Worm (Caenorhabditis elegans): ENCODE data around the gene B0454.26.

B0454.26 gene

DNA sequence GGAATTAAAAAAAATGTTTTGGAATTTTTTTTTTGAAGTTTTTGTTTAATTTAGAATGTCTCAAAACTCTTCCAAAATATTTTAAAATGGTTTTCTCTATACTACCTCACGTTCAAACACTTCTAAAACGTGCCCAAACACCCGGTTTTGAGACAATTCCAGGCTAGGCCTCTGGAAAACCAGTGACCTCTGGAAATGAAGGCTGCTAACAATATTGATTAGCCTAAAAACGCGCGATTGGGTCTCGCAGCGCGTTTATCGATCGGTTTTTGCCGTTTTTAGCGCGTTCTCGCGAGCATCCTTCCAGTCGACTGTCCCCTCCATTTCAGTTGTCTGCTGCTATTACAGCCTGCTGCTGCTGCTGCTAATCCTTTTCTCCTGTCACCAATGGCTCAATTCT is 22.4 kb upstream of the B0454.26 start, which contains the start of gene Y25C1A.6:
Gene Y25C1A.6 (plus strand): TSS at position 301 of the 400 bp plus-strand sequence.
- no peak for TF ChIP-seq unc-62 (GFP tag; optimal IDR thresholded peaks at IDR 0.05)

DNA sequence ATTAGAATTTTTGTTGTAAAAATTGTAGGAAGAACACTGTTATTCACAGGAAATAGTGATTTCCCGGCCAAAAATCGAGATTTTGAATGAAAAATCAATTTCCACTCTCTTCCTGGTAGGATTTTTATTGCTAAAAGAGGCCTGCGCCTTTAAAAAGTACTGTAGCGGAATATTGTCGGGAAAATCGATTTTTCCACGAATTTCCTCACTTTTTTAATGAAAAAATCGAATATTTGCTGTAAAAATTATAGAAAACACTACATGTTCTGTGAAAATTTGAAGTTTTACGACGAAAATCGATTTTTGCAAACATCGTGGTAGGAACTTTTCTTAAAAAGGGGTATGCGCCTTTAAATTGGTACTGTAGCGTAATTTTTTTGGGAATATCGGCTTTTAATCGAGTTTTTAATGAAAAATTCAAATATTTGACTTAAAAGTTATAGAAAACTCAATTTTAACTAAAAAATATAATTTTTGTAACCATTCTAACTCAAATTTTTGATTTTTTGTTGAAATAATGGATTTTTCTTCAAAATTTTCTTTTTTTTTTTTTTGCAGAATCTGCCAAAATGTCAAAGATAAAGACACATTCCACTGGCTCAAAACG is 18.0 kb upstream of the B0454.26 start, which contains the start of gene lin-8:
Gene lin-8 (plus strand): TSS at position 557 of the 607 bp plus-strand sequence.
- no peak for TF ChIP-seq unc-62 (GFP tag; optimal IDR thresholded peaks at IDR 0.05)

DNA sequence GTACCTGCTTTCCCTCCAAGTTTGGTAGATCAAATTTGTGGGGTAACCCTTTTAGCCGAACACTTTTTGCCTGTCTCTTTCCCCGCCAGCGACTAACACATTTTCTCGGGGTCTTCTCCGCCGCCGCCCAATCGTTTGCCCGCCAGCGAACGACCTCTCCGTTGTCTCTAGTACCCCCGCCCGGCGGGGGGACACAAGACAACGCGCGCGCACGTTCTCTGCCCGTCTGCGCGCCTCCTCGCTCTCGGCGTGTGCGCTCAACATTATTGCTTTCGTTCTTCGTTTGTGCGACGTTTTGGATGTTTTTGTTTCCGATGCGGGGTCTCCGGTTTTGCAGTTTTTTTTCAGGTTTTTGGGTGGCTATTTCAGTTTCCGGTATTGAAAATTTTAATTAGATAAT is 17.2 kb upstream of the B0454.26 start:
- no peak for TF ChIP-seq unc-62 (GFP tag; optimal IDR thresholded peaks at IDR 0.05)

DNA sequence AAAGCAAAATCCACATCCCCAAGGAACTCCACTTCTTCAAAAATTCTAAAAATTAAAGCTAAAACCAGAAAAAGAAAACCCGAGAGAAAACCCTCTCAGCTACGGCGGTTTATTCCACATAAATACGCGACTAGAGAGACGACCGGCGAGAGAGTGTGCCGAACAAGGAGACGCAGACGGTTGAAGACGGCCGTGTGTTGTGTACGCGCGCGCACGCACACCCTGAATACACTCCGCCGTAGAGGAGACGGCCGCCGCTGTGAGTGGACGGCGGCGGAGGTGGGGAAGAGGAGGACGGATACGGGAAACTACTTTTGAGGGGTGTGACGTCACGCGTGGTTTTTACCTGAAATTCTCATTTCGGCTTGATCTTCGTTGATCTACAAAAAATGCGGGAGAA is 16.3 kb upstream of the B0454.26 start:
- TF ChIP-seq unc-62 (GFP tag; optimal IDR thresholded peaks at IDR 0.05) = no peak

DNA sequence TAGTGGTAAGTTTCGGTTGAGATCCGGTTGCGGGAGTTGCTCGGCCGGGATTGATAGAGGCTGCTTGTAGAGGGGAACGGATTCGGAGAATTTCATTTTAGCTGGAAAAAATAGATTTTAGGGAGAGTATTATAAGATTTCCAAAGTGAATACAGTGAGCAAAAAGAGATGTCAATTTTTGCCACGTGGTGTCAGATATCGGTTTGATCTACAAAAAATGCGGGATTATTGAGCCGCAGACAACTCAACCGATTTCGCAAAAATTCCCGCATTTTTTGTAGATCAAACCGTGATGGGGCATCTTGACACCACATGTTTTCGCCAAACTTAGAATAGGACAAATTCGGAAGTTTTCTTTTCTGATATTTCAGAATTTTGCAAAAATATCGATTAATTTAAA is 15.9 kb upstream of the B0454.26 start, which contains the start of gene lido-13:
Gene lido-13 (minus strand): TSS at position 101 of the 400 bp plus-strand sequence.
- no peak for TF ChIP-seq unc-62 (GFP tag; optimal IDR thresholded peaks at IDR 0.05)

DNA sequence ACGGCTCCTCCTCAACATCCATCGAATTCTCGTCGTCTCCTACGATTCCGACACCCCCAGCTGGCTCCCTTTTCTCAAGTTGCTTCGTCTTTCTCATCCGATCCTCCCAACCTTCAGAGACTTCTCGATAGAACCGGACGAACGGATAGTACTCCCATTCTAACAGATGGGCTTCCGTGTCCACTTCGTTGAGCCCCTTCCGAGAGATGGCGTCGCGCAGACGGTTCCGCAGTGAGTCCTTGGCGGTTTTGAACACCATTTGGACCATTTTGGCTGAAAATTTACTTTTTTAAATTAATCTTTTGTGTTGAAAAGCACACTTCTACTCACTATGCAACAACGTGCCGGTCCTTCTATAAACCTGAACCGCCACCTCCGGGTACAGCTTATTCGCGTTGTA is 15.3 kb upstream of the B0454.26 start:
- no peak for TF ChIP-seq unc-62 (GFP tag; optimal IDR thresholded peaks at IDR 0.05)

DNA sequence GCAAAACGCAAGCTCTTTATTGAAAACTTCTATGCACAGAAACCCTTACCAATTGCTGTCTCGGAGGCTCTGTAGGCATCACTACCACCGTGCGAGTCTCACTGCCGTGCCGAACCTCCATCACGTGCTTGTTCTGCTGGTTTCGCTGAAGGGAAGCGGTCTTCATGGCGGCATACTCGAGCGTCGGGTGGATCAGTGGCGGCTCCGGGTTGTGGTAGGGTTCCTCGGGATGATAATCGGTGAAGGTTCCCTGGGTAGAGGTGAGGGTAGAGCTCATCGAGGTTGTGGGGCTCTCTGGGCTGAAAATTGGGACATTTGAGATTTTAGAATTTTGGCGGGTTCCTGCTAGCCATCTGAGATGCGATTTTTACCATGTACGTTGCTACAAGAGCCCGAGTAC is 14.5 kb upstream of the B0454.26 start:
- no peak for TF ChIP-seq unc-62 (GFP tag; optimal IDR thresholded peaks at IDR 0.05)

DNA sequence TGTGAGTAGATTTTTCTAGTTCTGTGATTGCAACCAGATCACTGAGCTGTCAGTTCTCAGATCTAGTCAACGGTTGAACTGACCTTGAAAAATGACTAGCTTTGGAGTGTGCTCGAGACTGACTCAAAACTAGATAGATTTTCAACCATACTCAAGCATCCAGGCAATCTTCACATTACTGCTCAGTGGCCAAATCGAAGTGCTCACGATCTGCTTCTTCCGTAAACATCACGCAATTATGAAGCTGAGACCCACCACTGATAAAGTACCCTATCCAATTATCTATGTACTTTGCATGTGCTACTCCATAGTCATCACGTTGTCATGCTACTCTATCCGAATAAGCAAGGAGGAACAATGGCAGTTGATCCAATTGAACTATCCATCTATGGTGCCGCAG is 13.0 kb upstream of the B0454.26 start:
- TF ChIP-seq unc-62 (GFP tag; optimal IDR thresholded peaks at IDR 0.05) = no peak

DNA sequence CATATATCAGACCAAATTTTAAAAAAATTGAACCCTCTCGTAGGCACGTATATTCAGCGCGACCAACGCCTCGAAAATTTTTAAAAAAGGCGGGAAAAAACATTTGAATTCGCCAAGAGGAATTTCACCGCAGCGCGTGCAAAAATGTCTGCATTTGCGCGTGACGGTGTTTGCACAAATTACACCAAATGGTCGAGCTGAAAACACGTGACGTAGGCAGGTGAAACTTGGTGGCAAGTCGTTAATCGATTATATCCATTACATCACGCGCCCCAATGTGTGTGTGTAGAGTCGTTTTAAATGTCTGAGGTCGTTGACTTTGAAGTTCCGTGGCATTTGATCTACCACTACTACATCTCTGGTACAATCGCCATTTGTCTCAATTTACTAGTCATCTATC is 12.3 kb upstream of the B0454.26 start, which contains the start of gene sri-31:
Gene sri-31 (plus strand): TSS at position 301 of the 400 bp plus-strand sequence.
- TF ChIP-seq unc-62 (GFP tag; optimal IDR thresholded peaks at IDR 0.05) = no peak

DNA sequence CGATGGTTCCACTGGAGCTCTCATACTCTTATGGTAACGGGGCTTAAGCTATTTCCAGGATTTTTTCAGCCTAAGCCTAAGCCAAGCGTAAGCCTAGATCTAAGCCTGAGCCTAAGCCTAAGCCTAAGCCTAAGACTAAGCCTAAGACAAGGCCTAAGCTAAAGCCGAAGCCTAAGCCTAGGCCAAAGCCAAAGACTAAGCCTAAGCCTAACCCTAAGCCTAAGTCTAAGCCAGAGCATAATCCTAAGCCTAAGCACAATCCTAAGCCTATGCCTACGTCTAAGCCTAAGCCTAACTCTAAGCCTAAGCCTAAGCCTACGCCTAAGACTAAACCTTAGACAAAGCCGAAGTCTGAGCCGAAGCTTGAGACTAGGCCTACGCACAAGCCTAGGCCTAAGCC is 10.6 kb upstream of the B0454.26 start:
- TF ChIP-seq unc-62 (GFP tag; optimal IDR thresholded peaks at IDR 0.05) = no peak

DNA sequence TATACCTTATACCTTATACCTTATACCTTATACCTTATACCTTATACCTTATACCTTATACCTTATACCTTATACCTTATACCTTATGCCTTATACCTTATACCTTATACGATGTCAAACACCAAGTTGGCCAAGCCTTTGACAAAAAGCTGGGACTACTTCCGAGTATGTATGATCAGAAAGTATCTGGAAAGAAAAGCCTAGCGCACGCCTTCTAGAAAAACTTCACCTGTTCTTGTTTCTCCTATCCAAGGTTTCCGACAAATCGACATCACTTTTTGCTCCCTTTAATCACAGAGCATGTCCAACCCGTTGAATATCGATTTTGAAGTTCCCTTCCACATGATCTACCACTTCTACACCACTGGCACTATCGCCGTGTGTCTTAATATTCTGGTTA is 10.0 kb upstream of the B0454.26 start, which contains the start of gene sri-28:
Gene sri-28 (plus strand): TSS at position 301 of the 400 bp plus-strand sequence.
- TF ChIP-seq unc-62 (GFP tag; optimal IDR thresholded peaks at IDR 0.05) = no peak

DNA sequence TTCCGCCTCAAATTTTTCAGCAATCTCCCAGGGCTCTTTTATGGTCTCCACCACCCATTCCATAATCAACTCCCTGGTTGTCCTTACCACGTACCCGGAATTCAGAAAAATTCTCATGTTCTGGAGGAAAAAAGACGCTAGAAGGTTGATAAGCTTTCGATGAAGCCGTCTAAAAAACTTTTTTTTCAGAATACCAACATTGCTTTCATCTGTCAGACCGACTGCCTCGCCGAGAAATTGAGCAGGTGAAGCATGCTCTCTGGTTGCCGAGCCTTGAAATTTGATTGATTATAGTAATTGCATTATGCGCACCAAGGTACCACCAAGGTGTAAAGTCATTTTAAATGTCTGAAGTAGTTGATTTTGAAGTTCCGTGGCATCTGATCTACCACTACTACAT is 7.5 kb upstream of the B0454.26 start, which contains the start of gene sri-30:
Gene sri-30 (plus strand): TSS at position 301 of the 400 bp plus-strand sequence.
- TF ChIP-seq unc-62 (GFP tag; optimal IDR thresholded peaks at IDR 0.05) = no peak

DNA sequence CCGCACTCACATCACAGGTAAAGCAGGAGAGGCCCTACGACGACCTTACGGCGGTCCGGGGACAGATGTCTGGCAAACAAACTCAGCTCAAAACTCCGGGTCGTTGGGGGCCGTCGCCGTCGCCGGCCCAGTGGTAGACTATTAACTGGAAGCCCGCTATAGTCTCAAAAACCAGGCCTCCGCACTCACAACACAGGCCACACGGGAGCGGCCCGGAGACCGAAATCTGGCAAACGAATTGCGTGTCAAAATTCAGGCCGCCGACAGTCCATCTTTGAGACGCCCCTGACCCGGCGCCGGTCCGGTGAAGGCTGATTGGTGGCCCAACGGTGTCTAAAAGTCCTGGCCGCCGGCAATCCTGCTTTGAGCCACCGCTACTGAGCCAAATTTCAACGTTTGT is 7.1 kb upstream of the B0454.26 start:
- no peak for TF ChIP-seq unc-62 (GFP tag; optimal IDR thresholded peaks at IDR 0.05)

DNA sequence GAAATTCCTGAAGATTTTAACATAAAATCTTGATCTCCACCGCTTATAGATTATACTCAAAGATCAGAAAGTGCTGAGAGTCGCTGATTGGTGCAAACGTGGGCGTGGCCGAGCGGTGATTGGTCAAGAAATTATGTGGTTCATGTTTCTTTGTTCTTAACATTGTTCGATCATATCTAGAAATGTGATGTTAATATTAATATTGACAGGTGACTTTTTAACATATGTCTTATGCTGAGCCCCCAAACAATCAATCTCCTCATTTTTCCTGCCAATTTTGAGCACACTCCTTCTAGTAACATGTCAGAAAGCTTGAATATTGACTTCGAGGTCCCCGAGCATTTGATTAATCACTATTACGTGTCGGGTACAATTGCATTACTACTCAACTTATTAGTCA is 5.7 kb upstream of the B0454.26 start, which contains the start of gene sri-29:
Gene sri-29 (plus strand): TSS at position 301 of the 400 bp plus-strand sequence.
- TF ChIP-seq unc-62 (GFP tag; optimal IDR thresholded peaks at IDR 0.05) = no peak

DNA sequence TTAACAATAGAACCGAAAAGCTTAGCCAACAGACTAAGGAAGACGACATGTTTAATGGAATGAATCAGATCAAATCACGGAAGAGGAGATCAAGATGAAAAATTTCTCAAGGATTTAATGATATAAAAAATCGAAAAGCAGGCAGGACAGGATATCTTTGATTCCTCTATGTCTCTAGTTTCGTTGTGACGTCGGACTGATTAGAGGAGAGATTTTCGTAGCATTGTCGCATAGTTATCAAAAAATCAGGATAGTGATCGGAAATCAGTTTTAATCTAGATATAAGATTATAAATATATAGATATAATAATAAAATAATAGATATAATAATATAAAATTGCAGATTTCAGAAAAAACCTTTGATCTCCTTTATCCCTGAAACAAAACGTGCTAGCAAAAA is 5.0 kb upstream of the B0454.26 start, which contains the start of gene B0454.8:
Gene B0454.8 (minus strand): TSS at position 101 of the 400 bp plus-strand sequence.
- no peak for TF ChIP-seq unc-62 (GFP tag; optimal IDR thresholded peaks at IDR 0.05)

DNA sequence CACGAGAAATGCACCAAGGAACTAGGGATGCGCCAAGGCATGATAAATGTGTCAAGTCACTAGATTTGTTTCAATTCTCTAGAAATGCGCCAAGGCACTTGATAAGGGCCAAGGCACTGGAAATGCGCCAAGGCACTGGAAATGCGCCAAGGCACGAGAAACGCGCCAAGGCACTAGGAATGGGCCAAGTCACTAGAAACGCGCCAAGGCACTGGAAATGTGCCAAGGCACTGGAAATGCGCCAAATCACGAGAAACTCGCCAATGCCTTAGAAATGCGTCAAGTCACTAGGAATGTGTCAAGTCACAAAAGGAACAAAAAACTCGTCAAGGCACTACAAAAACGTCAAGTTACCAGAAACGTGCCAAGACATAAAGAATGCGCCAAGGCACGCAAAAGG is 2.0 kb downstream of the B0454.26 start:
- no peak for TF ChIP-seq unc-62 (GFP tag; optimal IDR thresholded peaks at IDR 0.05)

DNA sequence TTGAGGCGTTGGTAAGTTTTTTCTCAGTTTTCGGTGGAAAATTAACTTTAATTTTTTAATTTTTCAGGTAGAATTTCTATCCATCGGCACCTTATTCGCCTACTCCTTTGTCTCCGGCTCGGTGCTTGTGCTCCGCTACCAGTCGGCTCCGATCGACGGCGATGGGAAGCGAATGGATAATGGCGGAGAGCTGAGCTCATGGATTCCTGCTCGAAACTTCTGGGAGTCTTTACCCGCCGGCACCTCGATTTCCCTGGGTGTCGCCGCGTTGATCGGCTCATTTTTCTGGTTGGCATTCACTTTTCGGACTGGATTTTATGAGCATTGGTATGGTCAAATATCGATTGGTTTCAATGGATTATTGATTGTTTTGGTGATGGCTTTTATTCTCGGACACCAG is 3.4 kb downstream of the B0454.26 start:
- no peak for TF ChIP-seq unc-62 (GFP tag; optimal IDR thresholded peaks at IDR 0.05)
